Fruit fly (Drosophila melanogaster): ENCODE results near the gene Pgd.

DNA sequence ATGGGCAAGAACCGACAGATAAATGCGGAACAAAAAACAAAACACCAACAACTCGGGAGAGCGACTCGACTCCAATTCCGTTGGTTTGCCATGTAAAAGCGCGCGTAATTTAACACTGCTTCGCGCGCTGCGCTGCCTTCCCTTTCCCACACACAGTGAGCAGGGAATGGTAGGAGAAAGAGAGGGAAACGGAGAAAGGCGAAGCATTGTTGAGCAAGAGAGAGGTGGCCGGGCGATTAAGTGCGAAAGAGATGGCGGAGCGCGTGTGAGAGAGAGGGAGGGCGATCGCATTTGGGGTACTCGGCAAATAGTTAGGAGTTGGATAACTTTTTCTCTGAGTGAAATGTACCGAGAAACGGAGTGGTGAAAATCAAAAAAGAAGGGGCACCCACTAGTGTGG is 10.9 kb downstream of the Pgd start:
- peak; percentile 91 for TF ChIP-seq pad (GFP tag; optimal IDR thresholded peaks at IDR 0.05)
- TF ChIP-seq bab1 (GFP tag; optimal IDR thresholded peaks at IDR 0.05), result no peak
- TF ChIP-seq Clk (GFP tag; optimal IDR thresholded peaks at IDR 0.05), result no peak
- no peak for TF ChIP-seq toe (GFP tag; optimal IDR thresholded peaks at IDR 0.05)
- no peak for TF ChIP-seq CG11617 (GFP tag; optimal IDR thresholded peaks at IDR 0.05)
- TF ChIP-seq cnc (optimal IDR thresholded peaks at IDR 0.05), result no peak
- peak; percentile 4 for TF ChIP-seq CG7101 (tag; optimal IDR thresholded peaks at IDR 0.05)

All from whole organism, adult.